Worm (Caenorhabditis elegans) whole organism, L1 larva: Measurements from ENCODE around the gene Y45F3A.4.

ENCODE experiments used
- ceh-82 ChIP-seq, 3 experiments: fragments of 150-350 bp in 1 of 3; sonication (generic microtip) in 2 of 3; optimal IDR thresholded peaks; 2 replicates each; lab custom pipeline; 2014 to 2017; ENCODE audit warnings: missing biosample characterization in 3 of 3, missing genetic modification characterization in 3 of 3
- ces-1 ChIP-seq: fragments of 150-350 bp; optimal IDR thresholded peaks from 2 replicates; lab custom pipeline; 2014; ENCODE audit warnings: missing biosample characterization, missing genetic modification reagents, missing genetic modification characterization
- elt-3 ChIP-seq, 6 experiments: fragments of 150-350 bp in 1 of 6; sonication (generic microtip); optimal IDR thresholded peaks; 2 replicates each; lab custom pipeline; 2017 to 2018; ENCODE audit warnings: missing biosample characterization in 6 of 6, missing genetic modification characterization in 6 of 6, inconsistent platforms in 1 of 6
- lsy-2 ChIP-seq, 2 experiments: fragments of 150-350 bp; optimal IDR thresholded peaks; 2 replicates each; lab custom pipeline; 2014; ENCODE audit warnings: missing biosample characterization in 2 of 2, missing genetic modification characterization in 2 of 2
- mep-1 ChIP-seq: fragments of 150-350 bp; optimal IDR thresholded peaks from 2 replicates; lab custom pipeline; 2014; ENCODE audit warnings: missing biosample characterization, missing genetic modification characterization
- nhr-76 ChIP-seq: sonication (generic microtip); optimal IDR thresholded peaks from 2 replicates; lab custom pipeline; 2017; ENCODE audit warnings: missing biosample characterization, missing genetic modification characterization
- unc-30 ChIP-seq: sonication (generic microtip); optimal IDR thresholded peaks from 2 replicates; lab custom pipeline; 2017; ENCODE audit warnings: missing biosample characterization, missing genetic modification characterization

ce11 chrIII:10583483-10583882, 8.3 kb upstream of the Y45F3A.4 start:
- TF ChIP-seq unc-30 (tag; lab: Kevin White, UChicago), result no peak
- TF ChIP-seq ces-1 (GFP tag; lab: Kevin White, UChicago), result no peak
- TF ChIP-seq nhr-76 (tag; lab: Kevin White, UChicago), result no peak
- TF ChIP-seq mep-1 (tag; lab: Kevin White, UChicago), result no peak
- TF ChIP-seq ceh-82 (tag; optimal IDR thresholded peaks at IDR 0.05; lab: Kevin White, UChicago), result no peak
- no peak for TF ChIP-seq lsy-2 (tag; optimal IDR thresholded peaks at IDR 0.05; lab: Kevin White, UChicago)
- no peak for TF ChIP-seq elt-3 (tag; optimal IDR thresholded peaks at IDR 0.05; lab: Kevin White, UChicago)
